Fruit fly (Drosophila melanogaster): Measurements from ENCODE around the gene subdued.

subdued gene

DNA sequence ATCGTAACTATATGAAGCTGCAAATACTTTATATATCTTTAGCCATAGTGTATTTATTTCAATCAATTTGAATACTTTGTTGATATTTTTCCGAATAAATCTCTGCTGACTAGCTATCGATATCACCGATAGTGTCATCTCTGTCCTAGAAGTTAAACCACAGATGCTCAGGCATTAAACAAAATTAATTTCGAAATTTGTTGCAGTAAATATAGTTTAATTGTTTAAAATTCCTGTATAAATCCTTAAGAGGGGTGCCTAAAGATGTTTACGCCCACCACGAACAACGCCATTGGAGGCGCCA lies 2.3 kb upstream of the subdued start, which contains the start of gene Nup58 (continued):
- TF ChIP-seq Blimp-1 (GFP tag; optimal IDR thresholded peaks at IDR 0.05) (no peak), CG13424 (tag; optimal IDR thresholded peaks at IDR 0.05) (no peak), Xrp1 (GFP tag; IDR thresholded peaks at IDR 0.05) (peak; percentile 13; the same call in 1 of the 2 replicates), ase (GFP tag; IDR thresholded peaks at IDR 0.05) (no peak), hbn (GFP tag; IDR thresholded peaks at IDR 0.05; ENCODE audit: partially characterized antibody) (peak; percentile 77), MBD-R2 (GFP tag; IDR thresholded peaks at IDR 0.05) (peak; percentile 50), jing (GFP tag; optimal IDR thresholded peaks at IDR 0.05) (no peak), CG17359 (tag; optimal IDR thresholded peaks at IDR 0.05) (no peak), zf30C (GFP tag; optimal IDR thresholded peaks at IDR 0.05) (no peak), shn (GFP tag; optimal IDR thresholded peaks at IDR 0.05) (no peak), HLH4C (GFP tag; IDR thresholded peaks at IDR 0.05; ENCODE audit: partially characterized antibody) (peak; percentile 64), CG2120 (GFP tag; optimal IDR thresholded peaks at IDR 0.05) (no peak), CG7745 (tag; optimal IDR thresholded peaks at IDR 0.05) (no peak), pho (GFP tag; optimal IDR thresholded peaks at IDR 0.05) (no peak), CG17568 (GFP tag; optimal IDR thresholded peaks at IDR 0.05) (no peak), ro (GFP tag; IDR thresholded peaks at IDR 0.05) (no peak), otp (GFP tag; IDR thresholded peaks at IDR 0.05) (no peak), Max (GFP tag; optimal IDR thresholded peaks at IDR 0.05) (no peak), CG7556 (GFP tag; optimal IDR thresholded peaks at IDR 0.05) (no peak), CG18599 (GFP tag; optimal IDR thresholded peaks at IDR 0.05) (no peak), Sry-δ (GFP tag; optimal IDR thresholded peaks at IDR 0.05) (peak; percentile 62), unc-4 (GFP tag; IDR thresholded peaks at IDR 0.05; ENCODE audit: partially characterized antibody) (peak; percentile 80), ems (GFP tag; optimal IDR thresholded peaks at IDR 0.05) (no peak), Med (GFP tag) (peak; percentile 83), CG1792 (GFP tag; optimal IDR thresholded peaks at IDR 0.05) (no peak), CG15073 (GFP tag; optimal IDR thresholded peaks at IDR 0.05) (no peak), ara (GFP tag; IDR thresholded peaks at IDR 0.05) (no peak), vvl (GFP tag; IDR thresholded peaks at IDR 0.05) (peak; percentile 48; the same call in 1 of the 2 replicates), Ets65A (GFP tag) (peak; percentile 41), CG10543 (GFP tag; optimal IDR thresholded peaks at IDR 0.05) (no peak), Fer1 (GFP tag; optimal IDR thresholded peaks at IDR 0.05) (no peak), nau (GFP tag; optimal IDR thresholded peaks at IDR 0.05) (no peak), CG3407 (GFP tag; optimal IDR thresholded peaks at IDR 0.05) (no peak), Neu2 (GFP tag; optimal IDR thresholded peaks at IDR 0.05; ENCODE audit: borderline replicate concordance) (no peak), CG17361 (GFP tag; IDR thresholded peaks at IDR 0.05) (0 out of 3 replicates have a peak, but pooled peaks have one; percentile 3), GATAe (GFP tag; conservative IDR thresholded peaks at IDR 0.05) (no peak), bowl (GFP tag; IDR thresholded peaks at IDR 0.05) (no peak), dimm (GFP tag; IDR thresholded peaks at IDR 0.05) (no peak), Asciz (GFP tag; optimal IDR thresholded peaks at IDR 0.05) (no peak), sim (GFP tag; IDR thresholded peaks at IDR 0.05) (no peak), sisA (GFP tag; IDR thresholded peaks at IDR 0.05) (no peak), PHDP (tag; optimal IDR thresholded peaks at IDR 0.05) (no peak), Doc3 (GFP tag; IDR thresholded peaks at IDR 0.05; ENCODE audit: partially characterized antibody) (peak; percentile 77), Rfx (GFP tag; IDR thresholded peaks at IDR 0.05) (peak; percentile 65), CG8478 (optimal IDR thresholded peaks at IDR 0.05) (no peak), CG1233 (GFP tag; optimal IDR thresholded peaks at IDR 0.05) (no peak), CG14860 (GFP tag; IDR thresholded peaks at IDR 0.05; ENCODE audit: partially characterized antibody) (peak; percentile 66), p53 (GFP tag; optimal IDR thresholded peaks at IDR 0.05) (no peak), Bgb (GFP tag; IDR thresholded peaks at IDR 0.05; ENCODE audit: partially characterized antibody) (peak; percentile 79), Drgx (GFP tag; IDR thresholded peaks at IDR 0.05) (no peak), tio (GFP tag; optimal IDR thresholded peaks at IDR 0.05) (no peak), Dp (GFP tag; optimal IDR thresholded peaks at IDR 0.05) (peak; percentile 18)

Data from whole organism, embryonic.